Fruit fly (Drosophila melanogaster): ENCODE measurements around the gene CG14273.

CG14273 gene

DNA sequence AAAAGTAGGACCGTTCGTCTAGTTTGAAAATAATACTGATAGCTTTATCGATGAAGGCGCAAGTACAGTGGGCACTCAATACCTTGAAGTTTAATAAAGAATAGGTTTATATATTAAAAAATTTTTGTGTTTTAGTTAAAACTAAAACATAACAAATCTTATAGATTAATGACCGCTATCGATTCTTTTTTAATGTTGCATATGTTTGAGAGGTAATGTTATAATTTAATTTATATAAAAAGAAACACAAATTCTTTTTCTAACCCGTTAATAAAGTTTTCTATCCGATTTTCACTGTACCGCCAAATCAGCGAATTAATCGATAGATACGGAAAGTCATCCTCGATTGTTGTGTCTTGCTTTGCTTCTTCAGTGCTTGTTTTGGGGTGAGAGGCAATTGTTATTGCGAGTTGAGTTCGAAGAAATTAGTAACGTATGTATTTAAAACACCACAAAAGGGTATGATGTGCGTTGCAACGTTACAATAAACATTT is 41.7 kb downstream of the CG14273 start, which contains the start of the genes Dad1 and CG13384 (continued):
- TF ChIP-seq Blimp-1 (GFP tag; optimal IDR thresholded peaks at IDR 0.05): peak; percentile 85
- peak; percentile 86 for TF ChIP-seq CG31627 (GFP tag; optimal IDR thresholded peaks at IDR 0.05)
- peak; percentile 80 for TF ChIP-seq spab (GFP tag; optimal IDR thresholded peaks at IDR 0.05)
- peak; percentile 93 for TF ChIP-seq lz (GFP tag; optimal IDR thresholded peaks at IDR 0.05)
- peak; percentile 87 to 90 for TF ChIP-seq ss (GFP tag; optimal IDR thresholded peaks at IDR 0.05)
- TF ChIP-seq CG6792 (GFP tag; optimal IDR thresholded peaks at IDR 0.05): peak; percentile 88
- TF ChIP-seq fkh (GFP tag; optimal IDR thresholded peaks at IDR 0.05): peak; percentile 68
- TF ChIP-seq CG6808 (GFP tag; optimal IDR thresholded peaks at IDR 0.05): peak; percentile 88
- peak in 1 of 2 experiments; percentile 67 for TF ChIP-seq salr (GFP tag; optimal IDR thresholded peaks at IDR 0.05)
- peak; percentile 91 for TF ChIP-seq CG10669 (GFP tag; optimal IDR thresholded peaks at IDR 0.05)
- peak; percentile 91 for TF ChIP-seq Met (GFP tag; optimal IDR thresholded peaks at IDR 0.05)
- peak; percentile 89 for TF ChIP-seq topi (GFP tag; optimal IDR thresholded peaks at IDR 0.05)
- TF ChIP-seq dsx (GFP tag; optimal IDR thresholded peaks at IDR 0.05; ENCODE audit: poor library complexity, severe bottlenecking): peak; percentile 93
- peak; percentile 89 for TF ChIP-seq Eip75B (GFP tag; optimal IDR thresholded peaks at IDR 0.05)
- TF ChIP-seq CG11902 (GFP tag; optimal IDR thresholded peaks at IDR 0.05): peak; percentile 86
- TF ChIP-seq Hr4 (GFP tag; optimal IDR thresholded peaks at IDR 0.05): peak; percentile 93
- TF ChIP-seq CG6163 (GFP tag; IDR thresholded peaks at IDR 0.05): no peak; the same call in 1 of the 3 replicates
- peak; percentile 93 for TF ChIP-seq CG34406 (GFP tag; optimal IDR thresholded peaks at IDR 0.05)
- TF ChIP-seq net (GFP tag; optimal IDR thresholded peaks at IDR 0.05): peak; percentile 87
- peak; percentile 86 for TF ChIP-seq Lpt (GFP tag; optimal IDR thresholded peaks at IDR 0.05)
- peak; percentile 83 for TF ChIP-seq CG6276 (GFP tag; optimal IDR thresholded peaks at IDR 0.05)

DNA sequence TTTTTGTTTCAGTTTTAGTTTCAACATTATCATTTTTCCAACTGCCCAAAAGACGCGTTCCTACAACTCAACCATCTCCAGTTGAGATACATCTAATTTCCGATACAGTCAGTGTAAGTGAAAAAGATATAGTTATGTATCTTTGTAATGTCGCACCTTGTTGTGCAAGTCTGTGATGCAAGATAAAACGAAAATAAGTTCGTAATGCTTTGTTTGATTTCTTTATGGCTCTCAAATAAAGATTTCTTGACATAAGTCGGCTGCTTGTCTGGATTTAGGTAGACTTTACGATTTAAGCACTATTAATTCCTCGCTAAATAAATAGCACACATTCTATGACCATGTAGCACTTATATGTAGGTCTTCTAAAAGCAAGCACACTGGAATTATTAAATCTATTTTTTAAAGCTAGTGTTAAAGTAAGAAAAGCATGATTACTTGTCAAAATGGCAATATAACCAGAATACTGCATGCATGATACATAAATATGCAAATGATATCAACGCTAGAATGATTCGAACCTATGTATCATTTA is 42.6 kb downstream of the CG14273 start:
- no peak for TF ChIP-seq Hr39 (GFP tag; optimal IDR thresholded peaks at IDR 0.05)
- no peak for TF ChIP-seq lz (GFP tag; optimal IDR thresholded peaks at IDR 0.05)
- no peak for TF ChIP-seq vri (GFP tag; optimal IDR thresholded peaks at IDR 0.05)
- no peak for TF ChIP-seq Ets21C (GFP tag; optimal IDR thresholded peaks at IDR 0.05)
- no peak for TF ChIP-seq pdm3 (GFP tag; optimal IDR thresholded peaks at IDR 0.05)
- no peak for TF ChIP-seq CG8319 (GFP tag; optimal IDR thresholded peaks at IDR 0.05)
- TF ChIP-seq cyc (GFP tag; optimal IDR thresholded peaks at IDR 0.05): no peak
- TF ChIP-seq fd85E (GFP tag; optimal IDR thresholded peaks at IDR 0.05): no peak
- TF ChIP-seq Eip78C (GFP tag): no peak

- TF ChIP-seq CG31627 (GFP tag; optimal IDR thresholded peaks at IDR 0.05) (no peak), fkh (GFP tag; optimal IDR thresholded peaks at IDR 0.05) (no peak), CG9139 (GFP tag; optimal IDR thresholded peaks at IDR 0.05) (no peak), Ets96B (tag; optimal IDR thresholded peaks at IDR 0.05) (no peak), Sox15 (GFP tag; optimal IDR thresholded peaks at IDR 0.05) (no peak), CG32006 (GFP tag; optimal IDR thresholded peaks at IDR 0.05) (no peak), OdsH (GFP tag; optimal IDR thresholded peaks at IDR 0.05) (no peak), Smox (GFP tag; optimal IDR thresholded peaks at IDR 0.05) (no peak), salr (GFP tag; optimal IDR thresholded peaks at IDR 0.05) (no peak), ss (GFP tag; optimal IDR thresholded peaks at IDR 0.05) (no peak), Eip93F (GFP tag; optimal IDR thresholded peaks at IDR 0.05) (no peak), CG6808 (GFP tag; optimal IDR thresholded peaks at IDR 0.05) (no peak), Hr4 (GFP tag; optimal IDR thresholded peaks at IDR 0.05) (no peak), CG15336 (GFP tag; IDR thresholded peaks at IDR 0.05) (no peak), esn (GFP tag; optimal IDR thresholded peaks at IDR 0.05) (no peak)
Measured at dm6 chr2L:8385849-8386248, 43.4 kb downstream of the CG14273 start.

All from whole organism, prepupa.